Fruit fly (Drosophila melanogaster): ENCODE results near the gene Snoo.

The Snoo gene

DNA sequence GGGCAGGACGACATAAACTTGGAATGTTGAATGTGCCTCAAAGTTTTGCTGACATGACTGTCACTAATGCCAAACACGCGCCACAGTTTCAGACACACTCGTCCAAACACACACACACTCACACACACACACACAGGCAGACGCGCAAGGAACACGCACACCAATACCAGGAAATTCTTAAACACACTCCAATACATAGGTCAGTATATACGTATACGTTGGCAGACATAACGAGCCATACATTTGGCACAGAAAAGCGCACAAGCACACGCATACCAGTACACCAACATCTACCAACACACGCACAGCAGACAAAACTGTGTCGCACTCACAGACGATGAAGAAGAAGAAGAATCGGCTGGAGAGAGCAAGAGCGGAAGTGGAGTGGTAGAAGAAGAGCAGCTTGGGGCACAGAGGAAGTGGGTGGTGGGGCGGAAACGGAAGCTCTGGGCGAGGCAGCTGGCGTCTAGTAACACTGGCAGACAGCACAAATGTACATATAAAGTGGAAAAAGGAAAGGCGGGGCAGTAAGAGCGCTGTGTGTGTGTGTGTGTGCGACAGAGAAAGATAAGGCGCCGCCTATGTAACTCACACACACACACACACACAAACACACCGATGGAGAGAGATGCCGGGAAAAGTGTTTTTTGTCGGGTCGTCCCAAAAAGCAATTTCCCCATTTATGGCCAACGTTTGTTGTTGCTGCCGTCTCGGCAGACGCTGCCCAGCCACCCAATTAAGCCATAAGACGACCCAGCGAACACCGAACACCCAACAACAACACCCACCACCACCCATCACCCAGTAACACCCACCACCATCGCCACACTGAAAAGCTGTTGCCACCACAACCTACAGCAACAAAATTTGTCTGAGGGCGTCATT lies 43.3 kb downstream of the Snoo start (continued):
- TF ChIP-seq eve (GFP tag; optimal IDR thresholded peaks at IDR 0.05) (no peak), HLHmδ (GFP tag; optimal IDR thresholded peaks at IDR 0.05) (no peak), cwo (GFP tag; optimal IDR thresholded peaks at IDR 0.05) (peak; percentile 29), CG8924 (tag; optimal IDR thresholded peaks at IDR 0.05) (no peak), trh (GFP tag; optimal IDR thresholded peaks at IDR 0.05) (no peak), CG7987 (GFP tag; optimal IDR thresholded peaks at IDR 0.05) (peak; percentile 5), CG34422 (GFP tag; IDR thresholded peaks at IDR 0.05) (no peak), CG3163 (GFP tag; optimal IDR thresholded peaks at IDR 0.05) (no peak), CG9727 (GFP tag; optimal IDR thresholded peaks at IDR 0.05) (no peak), CG17912 (GFP tag; optimal IDR thresholded peaks at IDR 0.05) (peak; percentile 80), CG3065 (GFP tag; optimal IDR thresholded peaks at IDR 0.05) (no peak), ATbp (GFP tag; optimal IDR thresholded peaks at IDR 0.05) (peak; percentile 50), CG12744 (GFP tag; optimal IDR thresholded peaks at IDR 0.05) (no peak), ac (GFP tag; optimal IDR thresholded peaks at IDR 0.05) (no peak), Taf1 (GFP tag; IDR thresholded peaks at IDR 0.05) (no peak), Sry-β (GFP tag; optimal IDR thresholded peaks at IDR 0.05) (no peak), CG13775 (GFP tag; optimal IDR thresholded peaks at IDR 0.05) (no peak), CG14667 (GFP tag; IDR thresholded peaks at IDR 0.05) (no peak), CG10209 (GFP tag; optimal IDR thresholded peaks at IDR 0.05) (no peak), mam (GFP tag; optimal IDR thresholded peaks at IDR 0.05) (no peak), CG17829 (tag; optimal IDR thresholded peaks at IDR 0.05) (no peak), Lhr (GFP tag; optimal IDR thresholded peaks at IDR 0.05) (no peak), CG12236 (GFP tag; optimal IDR thresholded peaks at IDR 0.05) (no peak), p53 (GFP tag; optimal IDR thresholded peaks at IDR 0.05) (no peak), fd96Cb (tag; optimal IDR thresholded peaks at IDR 0.05) (no peak), otp (GFP tag; IDR thresholded peaks at IDR 0.05) (no peak), gsb (GFP tag; IDR thresholded peaks at IDR 0.05) (peak; percentile 51), CG15479 (GFP tag; optimal IDR thresholded peaks at IDR 0.05) (no peak), CG18764 (GFP tag; optimal IDR thresholded peaks at IDR 0.05) (no peak), CG12219 (GFP tag; optimal IDR thresholded peaks at IDR 0.05) (no peak), tio (GFP tag; optimal IDR thresholded peaks at IDR 0.05) (no peak), CG13296 (GFP tag; optimal IDR thresholded peaks at IDR 0.05) (peak; percentile 77), CG2116 (GFP tag; optimal IDR thresholded peaks at IDR 0.05) (no peak), Atf-2 (GFP tag; optimal IDR thresholded peaks at IDR 0.05) (no peak), D19B (GFP tag; optimal IDR thresholded peaks at IDR 0.05) (no peak), CG9876 (GFP tag; optimal IDR thresholded peaks at IDR 0.05) (no peak), CG15011 (GFP tag; optimal IDR thresholded peaks at IDR 0.05) (no peak), emc (GFP tag; optimal IDR thresholded peaks at IDR 0.05) (no peak), wek (GFP tag; optimal IDR thresholded peaks at IDR 0.05) (peak; percentile 60), YL-1 (GFP tag; optimal IDR thresholded peaks at IDR 0.05) (no peak), CG18011 (GFP tag; optimal IDR thresholded peaks at IDR 0.05) (no peak), fd64A (GFP tag; optimal IDR thresholded peaks at IDR 0.05) (peak; percentile 42), bab2 (GFP tag; optimal IDR thresholded peaks at IDR 0.05) (no peak), sna (GFP tag; IDR thresholded peaks at IDR 0.05; ENCODE audit: partially characterized antibody) (no peak), CG11560 (tag; IDR thresholded peaks at IDR 0.05) (no peak), CG4360 (GFP tag; IDR thresholded peaks at IDR 0.05) (no peak), Doc3 (GFP tag; IDR thresholded peaks at IDR 0.05; ENCODE audit: partially characterized antibody) (no peak), ci (GFP tag; IDR thresholded peaks at IDR 0.05) (peak; percentile 67), CG10565 (GFP tag; optimal IDR thresholded peaks at IDR 0.05) (no peak)

All from whole organism, embryonic.